Fruit fly (Drosophila melanogaster): ENCODE measurements around the gene Src64B.

The Src64B gene

DNA sequence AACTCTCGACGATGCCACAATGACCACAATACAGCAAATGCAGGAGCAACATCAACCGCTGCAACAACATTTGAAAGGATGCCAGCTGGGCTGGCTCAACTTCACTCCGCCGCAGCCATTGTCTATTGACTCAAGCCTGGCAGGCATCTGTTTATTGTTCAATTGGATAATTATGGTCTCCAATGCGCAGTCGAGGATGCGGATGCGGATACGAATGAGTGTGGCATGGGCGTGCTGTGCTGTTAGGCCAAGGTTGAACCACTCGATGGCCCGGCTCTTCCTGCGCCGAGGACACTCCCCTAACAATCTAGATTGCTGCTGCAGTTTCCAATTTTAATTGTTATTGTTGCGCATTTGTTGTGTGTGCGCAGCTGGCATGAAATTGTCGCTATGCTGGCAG, 26.2 kb downstream of the Src64B start:
- TF ChIP-seq CG8159 (tag; optimal IDR thresholded peaks at IDR 0.05) (no peak), CG10348 (GFP tag; IDR thresholded peaks at IDR 0.05) (no peak), gl (tag; optimal IDR thresholded peaks at IDR 0.05) (no peak), CG4496 (GFP tag; IDR thresholded peaks at IDR 0.05) (no peak), rn (GFP tag; IDR thresholded peaks at IDR 0.05) (no peak), CG15710 (tag; optimal IDR thresholded peaks at IDR 0.05) (no peak), CG8301 (tag; optimal IDR thresholded peaks at IDR 0.05) (no peak), Pif1A (GFP tag; optimal IDR thresholded peaks at IDR 0.05) (no peak), CG13204 (GFP tag; optimal IDR thresholded peaks at IDR 0.05) (no peak), CG17806 (tag; optimal IDR thresholded peaks at IDR 0.05) (no peak), Pif1B (GFP tag; optimal IDR thresholded peaks at IDR 0.05) (no peak), fd96Ca (GFP tag; IDR thresholded peaks at IDR 0.05) (no peak), CG14655 (GFP tag; optimal IDR thresholded peaks at IDR 0.05) (no peak), CG12605 (GFP tag; IDR thresholded peaks at IDR 0.05) (no peak), CG34367 (tag; optimal IDR thresholded peaks at IDR 0.05) (no peak), Ets98B (GFP tag; IDR thresholded peaks at IDR 0.05) (no peak), CG9948 (tag; optimal IDR thresholded peaks at IDR 0.05) (no peak), Snoo (tag; optimal IDR thresholded peaks at IDR 0.05) (no peak)

DNA sequence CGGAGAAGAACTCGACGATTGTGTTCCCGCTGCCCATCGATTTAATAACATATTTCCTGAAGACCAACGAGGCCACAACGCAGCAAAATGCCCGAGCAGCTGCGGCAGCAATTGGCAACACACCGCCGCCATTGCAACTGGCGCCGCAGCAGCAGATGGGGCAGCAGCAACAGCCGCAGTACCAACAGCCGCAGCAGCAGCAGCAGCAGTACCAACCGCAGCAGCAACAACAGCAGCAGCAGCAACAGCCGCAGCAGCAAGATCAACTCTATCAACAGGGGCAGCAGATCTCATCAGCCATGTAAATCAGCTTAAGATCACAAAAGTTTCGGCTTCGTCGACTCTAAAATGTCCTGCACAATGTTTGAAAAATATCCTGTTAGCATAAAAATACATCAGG, 35.9 kb downstream of the Src64B start:
- TF ChIP-seq Snoo (tag; optimal IDR thresholded peaks at IDR 0.05) (no peak), CG32121 (GFP tag; IDR thresholded peaks at IDR 0.05) (no peak), CG9948 (tag; optimal IDR thresholded peaks at IDR 0.05) (no peak), EcR (GFP tag; optimal IDR thresholded peaks at IDR 0.05) (no peak), CG17806 (tag; optimal IDR thresholded peaks at IDR 0.05) (no peak), CG4496 (GFP tag; IDR thresholded peaks at IDR 0.05) (no peak)

DNA sequence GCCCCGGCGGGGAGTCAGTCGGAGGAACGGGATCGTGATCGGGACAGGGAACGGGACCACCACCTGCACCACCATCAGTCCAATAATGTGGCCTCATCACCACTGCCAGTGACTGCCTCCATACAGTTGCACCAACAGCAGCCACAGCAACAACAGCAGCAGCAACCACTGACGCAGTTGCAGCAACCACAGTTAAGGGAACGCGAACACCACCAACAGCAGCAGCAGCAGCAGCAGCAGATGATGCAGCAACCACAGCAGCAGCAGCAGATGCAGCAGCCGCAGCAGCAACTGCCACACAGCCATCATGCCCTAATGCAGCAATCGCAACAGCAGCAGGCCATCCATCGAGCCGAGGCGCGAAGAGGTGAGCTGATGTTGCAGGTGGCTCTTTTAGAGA, 50.6 kb downstream of the Src64B start:
- no peak for TF ChIP-seq CG12605 (GFP tag; IDR thresholded peaks at IDR 0.05)

DNA sequence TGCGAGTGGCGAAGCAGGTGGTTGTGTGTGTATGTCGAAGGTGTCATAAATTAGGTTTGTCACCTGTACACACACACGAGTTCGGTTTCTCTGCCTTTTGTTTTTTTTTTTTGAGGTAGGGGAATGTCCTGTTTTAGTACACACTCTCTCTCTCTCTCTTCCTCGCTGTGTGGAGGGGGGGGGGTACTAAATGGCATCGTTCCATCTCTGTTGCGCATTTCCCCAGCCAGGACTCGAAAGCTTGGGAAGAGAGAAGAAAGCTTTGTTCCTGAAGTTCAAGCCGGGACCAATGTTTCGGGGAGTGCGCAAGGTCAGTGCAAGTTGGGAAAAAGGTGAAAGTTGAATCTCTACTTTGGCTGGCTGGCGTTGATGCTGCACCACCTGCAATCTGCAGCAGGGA, 51.6 kb downstream of the Src64B start:
- no peak for TF ChIP-seq fd96Ca (GFP tag; IDR thresholded peaks at IDR 0.05)
- no peak for TF ChIP-seq CG34367 (tag; optimal IDR thresholded peaks at IDR 0.05)
- TF ChIP-seq Ets98B (GFP tag; IDR thresholded peaks at IDR 0.05) = no peak
- TF ChIP-seq Snoo (tag; optimal IDR thresholded peaks at IDR 0.05) = no peak
- TF ChIP-seq CG13204 (GFP tag; optimal IDR thresholded peaks at IDR 0.05) = no peak
- no peak for TF ChIP-seq CG4496 (GFP tag; IDR thresholded peaks at IDR 0.05)
- TF ChIP-seq CG10348 (GFP tag; IDR thresholded peaks at IDR 0.05) = no peak
- no peak for TF ChIP-seq CG12605 (GFP tag; IDR thresholded peaks at IDR 0.05)
- TF ChIP-seq Pif1B (GFP tag; optimal IDR thresholded peaks at IDR 0.05) = no peak
- no peak for TF ChIP-seq CG17806 (tag; optimal IDR thresholded peaks at IDR 0.05)
- no peak for TF ChIP-seq EcR (GFP tag; optimal IDR thresholded peaks at IDR 0.05)
- TF ChIP-seq D1 (tag; optimal IDR thresholded peaks at IDR 0.05) = no peak
- no peak for TF ChIP-seq CG15710 (tag; optimal IDR thresholded peaks at IDR 0.05)
- no peak for TF ChIP-seq CG32121 (GFP tag; IDR thresholded peaks at IDR 0.05)
- TF ChIP-seq CG8159 (tag; optimal IDR thresholded peaks at IDR 0.05) = no peak
- TF ChIP-seq CG14655 (GFP tag; optimal IDR thresholded peaks at IDR 0.05) = no peak
- no peak for TF ChIP-seq CG9948 (tag; optimal IDR thresholded peaks at IDR 0.05)

DNA sequence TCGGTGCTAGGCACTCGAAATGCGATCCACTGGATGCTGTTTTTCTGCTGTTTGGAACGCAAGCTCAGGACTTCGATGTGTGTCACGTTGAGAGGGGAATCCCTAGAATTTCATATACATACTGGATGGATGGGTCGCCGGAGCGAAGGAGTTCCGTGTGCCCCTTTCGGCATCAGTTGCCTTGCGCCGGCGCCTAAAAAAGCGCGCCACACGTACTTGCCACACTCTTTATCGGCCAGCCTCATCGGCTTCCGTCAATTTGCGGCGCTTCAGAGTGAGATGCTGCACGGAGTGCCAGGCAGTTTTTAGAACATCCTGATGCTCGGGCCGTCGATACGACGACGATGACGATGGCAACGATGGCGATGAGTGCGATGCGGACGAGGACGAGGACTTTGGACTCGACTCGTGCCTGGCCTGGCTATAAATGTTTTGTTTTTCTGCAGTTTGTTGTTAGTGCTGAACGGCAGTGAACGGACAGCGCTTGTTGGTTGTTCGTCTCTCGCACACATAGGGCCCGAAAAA, 69.1 kb downstream of the Src64B start:
- TF ChIP-seq gl (tag; optimal IDR thresholded peaks at IDR 0.05) (no peak), CG14655 (GFP tag; optimal IDR thresholded peaks at IDR 0.05) (no peak), CG34367 (tag; optimal IDR thresholded peaks at IDR 0.05) (no peak), CG15710 (tag; optimal IDR thresholded peaks at IDR 0.05) (no peak), Ets98B (GFP tag; IDR thresholded peaks at IDR 0.05) (no peak), CG10348 (GFP tag; IDR thresholded peaks at IDR 0.05) (no peak), Snoo (tag; optimal IDR thresholded peaks at IDR 0.05) (no peak)

DNA sequence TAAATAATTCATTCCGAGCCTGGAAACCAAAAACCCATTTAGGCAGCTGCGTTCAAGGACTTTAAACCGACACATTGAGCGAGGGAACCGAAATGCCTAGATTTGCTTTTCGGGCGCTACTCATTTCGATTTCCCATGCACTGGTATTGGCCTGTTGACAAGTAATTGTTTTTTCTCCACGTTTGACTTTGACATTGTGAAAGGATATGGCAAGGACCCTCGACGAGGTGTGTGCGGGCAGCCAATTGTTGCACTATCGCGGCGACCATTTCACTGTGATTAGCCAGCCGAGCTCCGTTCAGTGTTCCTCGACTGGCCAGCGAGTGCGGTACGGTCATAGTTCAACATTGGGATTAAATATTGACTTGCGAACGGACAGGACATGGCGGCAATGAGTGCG, 70.2 kb downstream of the Src64B start, which contains the start of gene CG42540:
CG42540 (plus strand) TSS at position 301 of the 400 bp plus-strand sequence.
- TF ChIP-seq CG9948 (tag; optimal IDR thresholded peaks at IDR 0.05) = no peak
- TF ChIP-seq Pif1A (GFP tag; optimal IDR thresholded peaks at IDR 0.05) = no peak
- no peak for TF ChIP-seq EcR (GFP tag; optimal IDR thresholded peaks at IDR 0.05)

DNA sequence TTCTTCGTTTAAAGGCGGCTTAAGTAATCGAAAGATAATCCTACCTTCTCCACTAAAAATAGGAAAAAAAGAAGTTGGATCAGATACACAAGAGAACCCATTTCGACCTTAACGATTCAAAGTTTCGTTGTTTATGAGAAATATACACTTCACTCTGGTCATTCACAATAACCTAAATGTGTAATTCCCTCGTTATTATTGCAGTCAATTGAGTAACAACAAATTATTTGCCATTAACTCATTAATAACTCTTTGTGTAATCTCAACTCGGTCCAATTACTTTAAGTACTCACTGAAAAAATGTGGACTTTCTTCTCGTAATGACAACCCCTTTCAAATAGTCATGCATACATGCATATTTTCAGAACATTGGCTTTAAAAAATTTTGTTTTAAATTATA, 70.9 kb downstream of the Src64B start, which contains the start of gene CG33777:
CG33777 (minus strand) TSS at position 101 of the 400 bp plus-strand sequence.
- no peak for TF ChIP-seq rn (GFP tag; IDR thresholded peaks at IDR 0.05)
- TF ChIP-seq gl (tag; optimal IDR thresholded peaks at IDR 0.05) = no peak
- TF ChIP-seq CG17806 (tag; optimal IDR thresholded peaks at IDR 0.05) = no peak
- TF ChIP-seq Pif1B (GFP tag; optimal IDR thresholded peaks at IDR 0.05) = no peak
- no peak for TF ChIP-seq EcR (GFP tag; optimal IDR thresholded peaks at IDR 0.05)
- TF ChIP-seq Snoo (tag; optimal IDR thresholded peaks at IDR 0.05) = no peak
- TF ChIP-seq Pif1A (GFP tag; optimal IDR thresholded peaks at IDR 0.05) = no peak
- TF ChIP-seq CG32121 (GFP tag; IDR thresholded peaks at IDR 0.05) = no peak
- TF ChIP-seq CG13204 (GFP tag; optimal IDR thresholded peaks at IDR 0.05) = no peak
- no peak for TF ChIP-seq CG8301 (tag; optimal IDR thresholded peaks at IDR 0.05)
- no peak for TF ChIP-seq Ets98B (GFP tag; IDR thresholded peaks at IDR 0.05)
- no peak for TF ChIP-seq CG10348 (GFP tag; IDR thresholded peaks at IDR 0.05)
- TF ChIP-seq CG9948 (tag; optimal IDR thresholded peaks at IDR 0.05) = no peak
- TF ChIP-seq CG14655 (GFP tag; optimal IDR thresholded peaks at IDR 0.05) = no peak
- no peak for TF ChIP-seq CG34367 (tag; optimal IDR thresholded peaks at IDR 0.05)
- no peak for TF ChIP-seq fd96Ca (GFP tag; IDR thresholded peaks at IDR 0.05)
- TF ChIP-seq CG15710 (tag; optimal IDR thresholded peaks at IDR 0.05) = no peak
